Fruit fly (Drosophila melanogaster) whole organism, wandering third instar larva: Measurements from ENCODE around the gene epsilonCOP.
A peak's percentile ranks its signal among the peaks of the same experiment; 100 is the strongest.

Experiments used
- Abd-B ChIP-seq: fragments of >200 bp; optimal IDR thresholded peaks from 2 replicates; lab custom pipeline; 2017; ENCODE audit warnings: missing biosample characterization, missing genetic modification characterization
- CG32264 ChIP-seq: fragments of 200-800 bp; sonication (Bioruptor generic); optimal IDR thresholded peaks from 2 replicates; lab custom pipeline; 2016; ENCODE audit warnings: missing biosample characterization, missing genetic modification characterization
- CG9705 ChIP-seq: fragments of 200-800 bp; sonication (Bioruptor generic); optimal IDR thresholded peaks from 2 replicates; lab custom pipeline; 2018; ENCODE audit warnings: missing biosample characterization, mild to moderate bottlenecking, missing genetic modification characterization
- CrebA ChIP-seq: fragments of 200-800 bp; sonication (Bioruptor generic); optimal IDR thresholded peaks from 2 replicates; lab custom pipeline; 2016; ENCODE audit warnings: missing biosample characterization, mild to moderate bottlenecking, missing genetic modification characterization, borderline replicate concordance
- Dif ChIP-seq: fragments of 200-275, 200-300 bp; sonication (Bioruptor generic); optimal IDR thresholded peaks from 2 replicates; lab custom pipeline; 2018; ENCODE audit warnings: missing biosample characterization, missing genetic modification characterization; ENCODE audit not compliant: partially characterized antibody
- GATAd ChIP-seq: sonication (Bioruptor generic); optimal IDR thresholded peaks from 2 replicates; lab custom pipeline; 2016; ENCODE audit warnings: missing biosample characterization, missing genetic modification characterization
- HLH106 ChIP-seq: fragments of 200-800 bp; optimal IDR thresholded peaks from 3 replicates; lab custom pipeline; 2019; ENCODE audit warnings: missing biosample characterization, mild to moderate bottlenecking, missing genetic modification characterization, moderate library complexity
- Hnf4 ChIP-seq: fragments of 200-800 bp; sonication (Bioruptor generic); optimal IDR thresholded peaks from 2 replicates; lab custom pipeline; 2016; ENCODE audit warnings: missing biosample characterization, mild to moderate bottlenecking, missing genetic modification characterization
- Hr83 ChIP-seq: fragments of 200-300 bp; sonication (Bioruptor generic); optimal IDR thresholded peaks from 2 replicates; lab custom pipeline; 2016; ENCODE audit warnings: missing biosample characterization, mild to moderate bottlenecking, missing genetic modification characterization, moderate library complexity; ENCODE audit not compliant: poor library complexity, severe bottlenecking
- Jra ChIP-seq: sonication (Bioruptor generic); optimal IDR thresholded peaks from 2 replicates; lab custom pipeline; 2016; ENCODE audit warnings: missing biosample characterization, missing genetic modification characterization
- Mio ChIP-seq: sonication (Bioruptor generic); optimal IDR thresholded peaks from 2 replicates; lab custom pipeline; 2016; ENCODE audit warnings: missing biosample characterization, missing genetic modification characterization
- Myc ChIP-seq: fragments of >200 bp; optimal IDR thresholded peaks from 2 replicates; lab custom pipeline; 2017
- OdsH ChIP-seq: fragments of 200-800 bp; sonication (Bioruptor generic); optimal IDR thresholded peaks from 2 replicates; lab custom pipeline; 2016; ENCODE audit warnings: missing biosample characterization, mild to moderate bottlenecking, missing genetic modification characterization
- Rel ChIP-seq, 2 experiments: fragments of 200-800 bp; sonication (Bioruptor generic) in 1 of 2; optimal IDR thresholded peaks; 2 replicates in 1 of 2; 3 replicates in 1 of 2; lab custom pipeline; 2016 to 2019; ENCODE audit warnings: mild to moderate bottlenecking in 2 of 2, missing biosample characterization in 2 of 2, missing genetic modification characterization in 2 of 2, moderate library complexity in 1 of 2
- Sp1 ChIP-seq: fragments of 200-800 bp; sonication (Bioruptor generic); optimal IDR thresholded peaks from 3 replicates; lab custom pipeline; 2019; ENCODE audit warnings: missing biosample characterization, mild to moderate bottlenecking, missing genetic modification characterization, moderate library complexity
- Vsx2 ChIP-seq: fragments of 200-300, 225-300 bp; sonication (Bioruptor generic); optimal IDR thresholded peaks from 2 replicates; lab custom pipeline; 2018; ENCODE audit warnings: missing biosample characterization, missing genetic modification characterization; ENCODE audit not compliant: partially characterized antibody
- br ChIP-seq: fragments of 200-800 bp; sonication (Bioruptor generic); optimal IDR thresholded peaks from 2 replicates; lab custom pipeline; 2016; ENCODE audit warnings: missing biosample characterization, missing genetic modification characterization
- brk ChIP-seq: fragments of 200-800 bp; sonication (Bioruptor generic); optimal IDR thresholded peaks from 2 replicates; lab custom pipeline; 2016; ENCODE audit warnings: missing biosample characterization, mild to moderate bottlenecking, missing genetic modification characterization
- dl ChIP-seq, 2 experiments: fragments of 175-275, 200-275 bp in 1 of 2; fragments of 200-275 bp in 1 of 2; sonication (Bioruptor generic); optimal IDR thresholded peaks; lab custom pipeline; 2018; ENCODE audit warnings: mild to moderate bottlenecking in 2 of 2, missing biosample characterization in 2 of 2, missing genetic modification characterization in 2 of 2, moderate library complexity in 2 of 2; ENCODE audit not compliant: partially characterized antibody in 2 of 2, insufficient read depth in 1 of 2
- dsf ChIP-seq: sonication (Bioruptor generic); optimal IDR thresholded peaks from 2 replicates; lab custom pipeline; 2016; ENCODE audit warnings: missing biosample characterization, missing genetic modification characterization, borderline replicate concordance
- ey ChIP-seq: fragments of 200-800 bp; sonication (Bioruptor generic); optimal IDR thresholded peaks from 2 replicates; lab custom pipeline; 2016; ENCODE audit warnings: missing biosample characterization, missing genetic modification characterization
- foxo ChIP-seq, 2 experiments: fragments of 200-800 bp; sonication (Bioruptor generic); optimal IDR thresholded peaks; 2 replicates in 1 of 2; 3 replicates in 1 of 2; lab custom pipeline; 2016 to 2017; ENCODE audit warnings: missing biosample characterization in 2 of 2, missing genetic modification characterization in 2 of 2
- fru ChIP-seq: fragments of 200-800 bp; sonication (Bioruptor generic); optimal IDR thresholded peaks from 3 replicates; lab custom pipeline; 2016; ENCODE audit warnings: missing biosample characterization, mild to moderate bottlenecking, missing genetic modification characterization
- h ChIP-seq: fragments of 200-800 bp; sonication (Bioruptor generic); optimal IDR thresholded peaks from 3 replicates; lab custom pipeline; 2016; ENCODE audit warnings: missing biosample characterization, mild to moderate bottlenecking, missing genetic modification characterization
- jim ChIP-seq: fragments of 175-275, 200-325 bp; sonication (Bioruptor generic); optimal IDR thresholded peaks from 2 replicates; lab custom pipeline; 2016; ENCODE audit warnings: missing biosample characterization, mild to moderate bottlenecking, missing genetic modification characterization
- pan ChIP-seq: fragments of >200 bp; optimal IDR thresholded peaks from 2 replicates; lab custom pipeline; 2017
- psq ChIP-seq: fragments of 200-800 bp; sonication (Bioruptor generic); optimal IDR thresholded peaks from 3 replicates; lab custom pipeline; 2017; ENCODE audit warnings: missing biosample characterization, mild to moderate bottlenecking, missing genetic modification characterization, moderate library complexity
- rgr ChIP-seq: fragments of 200-800 bp; sonication (Bioruptor generic); optimal IDR thresholded peaks from 3 replicates; lab custom pipeline; 2016; ENCODE audit warnings: missing biosample characterization, mild to moderate bottlenecking, missing genetic modification characterization
- tai ChIP-seq: sonication (Bioruptor generic); optimal IDR thresholded peaks from 2 replicates; lab custom pipeline; 2016; ENCODE audit warnings: missing biosample characterization, missing genetic modification characterization
- usp ChIP-seq: fragments of >200 bp; optimal IDR thresholded peaks from 2 replicates; lab custom pipeline; 2017; ENCODE audit warnings: missing biosample characterization, missing genetic modification characterization
- woc ChIP-seq: sonication (Bioruptor generic); optimal IDR thresholded peaks from 2 replicates; lab custom pipeline; 2016; ENCODE audit warnings: missing biosample characterization, mild to moderate bottlenecking, missing genetic modification characterization

The epsilonCOP gene

DNA sequence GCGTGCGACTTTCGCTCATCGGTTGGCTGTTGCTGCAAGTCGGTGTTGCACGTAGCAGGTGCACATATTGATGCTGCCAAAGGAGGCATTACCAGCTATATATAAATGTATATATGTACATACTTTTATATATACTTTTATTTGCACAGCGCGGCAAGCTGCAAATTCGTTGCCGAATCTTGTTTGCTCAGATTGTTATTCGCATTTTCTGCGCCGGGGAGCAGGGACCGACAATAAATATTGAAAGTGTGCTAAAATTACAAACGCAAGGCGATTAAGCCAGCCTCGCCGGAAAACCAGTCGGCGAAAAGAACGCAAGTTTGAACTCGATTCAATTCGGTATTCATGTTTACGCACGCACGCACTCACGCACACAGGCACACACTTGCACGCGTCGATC, 24.1 kb upstream of the epsilonCOP start:
- no peak for TF ChIP-seq Jra (GFP tag; lab: Kevin White, UChicago)
- no peak for TF ChIP-seq fru (GFP tag; lab: Kevin White, UChicago)
- TF ChIP-seq CG9705 (GFP tag; lab: Kevin White, UChicago) = peak; percentile 27
- no peak for TF ChIP-seq Vsx2 (GFP tag; lab: Kevin White, UChicago)
- peak; percentile 65 for TF ChIP-seq Hr83 (GFP tag; lab: Kevin White, UChicago)
- TF ChIP-seq brk (GFP tag; lab: Kevin White, UChicago) = peak; percentile 30
- peak; percentile 34 for TF ChIP-seq Sp1
- TF ChIP-seq Myc (lab: Kevin White, UChicago) = no peak
- TF ChIP-seq HLH106 (tag; lab: Kevin White, UChicago) = peak; percentile 16
- TF ChIP-seq OdsH (GFP tag; lab: Kevin White, UChicago) = peak; percentile 51
- peak; percentile 41 for TF ChIP-seq rgr
- TF ChIP-seq Rel (GFP tag; optimal IDR thresholded peaks at IDR 0.05; lab: Kevin White, UChicago) = no peak
- TF ChIP-seq Rel (tag; optimal IDR thresholded peaks at IDR 0.05; lab: Kevin White, UChicago) = no peak
- TF ChIP-seq br (GFP tag; lab: Kevin White, UChicago) = peak; percentile 18
- peak; percentile 51 for TF ChIP-seq h
- TF ChIP-seq Mio = no peak

DNA sequence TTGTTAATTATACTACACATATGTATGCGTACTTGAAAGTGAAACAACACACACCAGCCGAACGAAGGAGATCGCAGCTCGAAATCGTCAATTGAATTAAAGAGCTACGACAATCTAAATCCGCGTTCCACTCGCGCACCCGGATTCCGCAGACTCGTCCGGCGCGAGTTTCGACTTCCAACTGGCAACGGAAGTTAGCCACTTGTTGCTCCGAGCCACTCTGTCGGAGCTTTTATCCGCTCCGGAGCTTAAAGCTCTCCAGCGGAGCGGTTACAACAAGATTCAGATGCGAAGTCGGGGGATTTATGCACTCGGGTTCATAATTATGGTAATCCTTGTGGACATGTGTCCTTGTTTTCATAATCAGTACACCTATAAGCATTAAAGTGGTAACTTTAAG, 23.4 kb upstream of the epsilonCOP start, which contains the start of gene Rchy1:
Gene Rchy1 (minus strand): TSS at position 173 of the 400 bp plus-strand sequence.
- no peak for TF ChIP-seq Rel (GFP tag; optimal IDR thresholded peaks at IDR 0.05; lab: Kevin White, UChicago)
- TF ChIP-seq Rel (tag; optimal IDR thresholded peaks at IDR 0.05; lab: Kevin White, UChicago) = peak; percentile 79
- TF ChIP-seq Hr83 (GFP tag; lab: Kevin White, UChicago) = peak; percentile 45
- peak; percentile 49 for TF ChIP-seq rgr
- no peak for TF ChIP-seq dl (GFP tag; optimal IDR thresholded peaks at IDR 0.05; lab: Kevin White, UChicago; ENCODE audit: insufficient read depth in 1 of 2, partially characterized antibody in 2 of 2)
- peak; percentile 35 for TF ChIP-seq h

DNA sequence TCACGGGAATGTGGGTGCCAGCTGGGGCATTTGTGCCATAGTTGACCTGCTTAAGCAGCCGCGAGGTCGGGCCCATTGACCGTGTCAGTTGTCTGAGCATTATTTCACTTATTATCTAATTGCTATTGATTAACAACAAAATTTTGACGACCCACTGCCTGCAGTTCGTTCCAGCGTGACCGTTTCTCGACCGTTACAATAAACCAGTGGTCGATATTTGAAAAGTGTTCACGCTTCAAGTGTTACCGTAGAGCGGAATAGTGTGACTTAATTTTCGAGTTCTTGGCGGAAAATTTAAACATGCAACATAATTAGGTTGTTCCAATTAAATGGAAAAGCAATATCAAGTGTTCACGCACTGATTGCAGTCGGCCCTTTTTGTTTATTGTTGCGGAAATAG, 21.4 kb upstream of the epsilonCOP start, which contains the start of gene HemK1:
Gene HemK1 (minus strand): TSS at position 190 of the 400 bp plus-strand sequence.
- no peak for TF ChIP-seq Abd-B (GFP tag; lab: Kevin White, UChicago)
- no peak for TF ChIP-seq CG9705 (GFP tag; lab: Kevin White, UChicago)
- TF ChIP-seq OdsH (GFP tag; lab: Kevin White, UChicago) = no peak
- TF ChIP-seq Rel (GFP tag; optimal IDR thresholded peaks at IDR 0.05; lab: Kevin White, UChicago) = no peak
- peak; percentile 0 for TF ChIP-seq Rel (tag; optimal IDR thresholded peaks at IDR 0.05; lab: Kevin White, UChicago)
- TF ChIP-seq brk (GFP tag; lab: Kevin White, UChicago) = no peak
- TF ChIP-seq Myc (lab: Kevin White, UChicago) = no peak
- no peak for TF ChIP-seq Hr83 (GFP tag; lab: Kevin White, UChicago)
- no peak for TF ChIP-seq jim (GFP tag; lab: Kevin White, UChicago)
- TF ChIP-seq usp (GFP tag; lab: Kevin White, UChicago) = no peak
- no peak for TF ChIP-seq CG32264 (GFP tag; lab: Kevin White, UChicago)
- peak; percentile 28 for TF ChIP-seq rgr
- TF ChIP-seq CrebA (GFP tag; lab: Kevin White, UChicago) = no peak
- TF ChIP-seq dsf (GFP tag; lab: Kevin White, UChicago) = no peak
- peak; percentile 8 for TF ChIP-seq h

DNA sequence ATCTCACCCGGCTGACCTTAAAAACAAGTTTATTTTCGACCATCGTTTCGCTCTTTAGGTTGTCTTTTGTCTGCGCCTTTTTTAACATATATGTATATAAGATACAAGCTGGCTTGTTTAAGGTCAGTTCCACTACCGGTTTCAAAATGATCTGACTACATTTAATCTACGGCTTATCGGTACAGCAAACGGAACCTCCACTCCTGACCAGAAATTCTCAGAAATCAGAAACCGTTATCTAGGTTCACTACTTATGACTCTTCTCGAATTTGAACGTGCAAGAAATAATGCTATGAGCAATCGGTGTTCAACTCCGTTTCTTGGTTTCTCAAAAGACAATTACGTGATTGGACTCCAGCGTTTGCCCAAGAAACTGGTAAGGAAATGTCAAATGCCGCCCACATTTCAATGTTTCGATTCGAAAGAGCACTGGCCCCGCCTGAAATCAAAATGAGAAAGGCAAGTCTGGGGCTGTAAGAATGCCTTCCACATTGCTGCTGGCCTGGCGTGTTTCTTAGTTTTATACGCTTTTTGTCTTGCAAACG, 18.7 kb upstream of the epsilonCOP start:
- TF ChIP-seq GATAd (GFP tag; lab: Kevin White, UChicago) (no peak), Hnf4 (no peak), tai (GFP tag; lab: Kevin White, UChicago) (no peak), HLH106 (tag; lab: Kevin White, UChicago) (no peak), Myc (lab: Kevin White, UChicago) (no peak)

DNA sequence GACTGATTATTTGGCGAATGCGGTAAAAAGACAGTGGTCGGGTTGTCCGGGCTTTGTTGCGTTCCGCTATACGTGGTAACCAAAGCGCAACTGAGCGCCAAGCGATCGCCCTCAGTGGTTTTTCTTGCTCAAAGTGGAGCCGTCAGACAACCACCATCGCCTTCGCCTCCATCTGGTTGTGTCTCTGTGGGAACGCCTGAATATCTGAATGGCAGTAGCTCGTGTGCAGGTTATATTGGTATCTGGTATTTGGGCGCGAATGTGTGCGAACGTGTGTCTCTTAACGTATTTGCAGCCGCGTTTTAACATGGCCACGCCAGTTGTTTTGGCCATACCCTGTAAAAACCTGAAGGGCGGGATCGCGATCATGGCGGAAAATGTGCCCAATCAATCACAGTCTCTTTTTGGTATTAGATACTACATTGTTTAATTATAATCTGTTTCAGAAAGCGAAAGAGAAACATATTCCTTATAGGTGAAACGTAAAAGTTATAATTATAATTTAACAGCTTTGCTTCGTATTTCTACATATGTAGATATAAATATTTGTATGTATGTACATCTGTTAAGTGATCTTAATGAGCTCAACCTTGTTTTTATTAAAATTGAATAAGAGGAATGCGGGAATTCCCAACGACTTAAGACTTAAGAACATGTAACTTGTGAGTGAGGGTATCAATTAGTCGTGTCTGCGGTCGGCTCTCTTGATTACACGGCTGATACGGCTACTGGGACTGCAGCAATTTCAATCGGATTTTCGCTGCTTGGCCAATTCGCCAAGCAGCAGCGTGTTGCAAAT, 16.7 kb upstream of the epsilonCOP start:
- TF ChIP-seq pan (lab: Kevin White, UChicago) = peak; percentile 44
- peak; percentile 60 for TF ChIP-seq woc
- TF ChIP-seq Dif (GFP tag; lab: Kevin White, UChicago) = peak; percentile 34
- TF ChIP-seq HLH106 (tag; lab: Kevin White, UChicago) = peak; percentile 19
- no peak for TF ChIP-seq Abd-B (GFP tag; lab: Kevin White, UChicago)
- peak; percentile 8 for TF ChIP-seq Hnf4
- peak; percentile 22 for TF ChIP-seq Sp1
- no peak for TF ChIP-seq Hr83 (GFP tag; lab: Kevin White, UChicago)
- TF ChIP-seq h = peak; percentile 58
- TF ChIP-seq brk (GFP tag; lab: Kevin White, UChicago) = no peak
- no peak for TF ChIP-seq Myc (lab: Kevin White, UChicago)
- TF ChIP-seq rgr = no peak
- peak; percentile 38 for TF ChIP-seq OdsH (GFP tag; lab: Kevin White, UChicago)
- TF ChIP-seq fru (GFP tag; lab: Kevin White, UChicago) = peak; percentile 50
- TF ChIP-seq psq = peak; percentile 13
- no peak for TF ChIP-seq Rel (GFP tag; optimal IDR thresholded peaks at IDR 0.05; lab: Kevin White, UChicago)
- peak; percentile 86 for TF ChIP-seq Rel (tag; optimal IDR thresholded peaks at IDR 0.05; lab: Kevin White, UChicago)
- peak; percentile 42 for TF ChIP-seq ey (GFP tag; lab: Kevin White, UChicago)
- peak; percentile 30 for TF ChIP-seq br (GFP tag; lab: Kevin White, UChicago)
- TF ChIP-seq foxo (GFP tag; optimal IDR thresholded peaks at IDR 0.05; lab: Kevin White, UChicago) = peak in 1 of 2 experiments; percentile 46
